Fruit fly (Drosophila melanogaster): Measurements from ENCODE around the gene CG10479.
A peak's percentile ranks its signal among the peaks of the same experiment; 100 is the strongest.

The CG10479 gene

dm6 chr3L:5976121-5976906, 507 bp upstream of the CG10479 start (continued):
- TF ChIP-seq fd85E (GFP tag; optimal IDR thresholded peaks at IDR 0.05) (no peak), dsx (GFP tag; optimal IDR thresholded peaks at IDR 0.05; ENCODE audit: poor library complexity, severe bottlenecking) (no peak), CG8632 (GFP tag; optimal IDR thresholded peaks at IDR 0.05) (no peak), CG6276 (GFP tag; optimal IDR thresholded peaks at IDR 0.05) (peak; percentile 55), CG32006 (GFP tag; optimal IDR thresholded peaks at IDR 0.05) (peak; percentile 79), acj6 (GFP tag; optimal IDR thresholded peaks at IDR 0.05) (peak; percentile 55), CG10631 (GFP tag; optimal IDR thresholded peaks at IDR 0.05) (peak; percentile 77), CG6854 (GFP tag; optimal IDR thresholded peaks at IDR 0.05) (no peak), fd59A (GFP tag; optimal IDR thresholded peaks at IDR 0.05) (peak; percentile 16)

dm6 chr3L:5974575-5975421, 1.0 kb downstream of the CG10479 start:
- TF ChIP-seq fkh (GFP tag; optimal IDR thresholded peaks at IDR 0.05) (peak; percentile 84), CG6808 (GFP tag; optimal IDR thresholded peaks at IDR 0.05) (no peak), CG8632 (GFP tag; optimal IDR thresholded peaks at IDR 0.05) (no peak)

- TF ChIP-seq svp (GFP tag) = peak; percentile 36
- no peak for TF ChIP-seq Blimp-1 (GFP tag; optimal IDR thresholded peaks at IDR 0.05)
Measured at dm6 chr3L:5971440-5971839, 4.4 kb downstream of the CG10479 start.

- no peak for TF ChIP-seq esn (GFP tag; optimal IDR thresholded peaks at IDR 0.05)
Measured at dm6 chr3L:5970169-5970568, 5.6 kb downstream of the CG10479 start.

- no peak for TF ChIP-seq Gug (GFP tag; IDR thresholded peaks at IDR 0.05)
- no peak for TF ChIP-seq Blimp-1 (GFP tag; optimal IDR thresholded peaks at IDR 0.05)
Measured at dm6 chr3L:5969122-5969521, 6.7 kb downstream of the CG10479 start.

- no peak for TF ChIP-seq CG6792 (GFP tag; optimal IDR thresholded peaks at IDR 0.05)
- no peak for TF ChIP-seq pdm3 (GFP tag; optimal IDR thresholded peaks at IDR 0.05)
- no peak for TF ChIP-seq CG1621 (tag; optimal IDR thresholded peaks at IDR 0.05)
- TF ChIP-seq Hr4 (GFP tag; optimal IDR thresholded peaks at IDR 0.05) = no peak
- TF ChIP-seq Sox15 (GFP tag; optimal IDR thresholded peaks at IDR 0.05) = no peak
- TF ChIP-seq Sox102F (GFP tag; optimal IDR thresholded peaks at IDR 0.05) = no peak
- TF ChIP-seq CG11762 (GFP tag; optimal IDR thresholded peaks at IDR 0.05; ENCODE audit: insufficient read depth) = no peak
- no peak for TF ChIP-seq Smox (GFP tag; optimal IDR thresholded peaks at IDR 0.05)
- TF ChIP-seq lz (GFP tag; optimal IDR thresholded peaks at IDR 0.05) = no peak
- no peak for TF ChIP-seq Hr38 (GFP tag; optimal IDR thresholded peaks at IDR 0.05)
- TF ChIP-seq eg (GFP tag; IDR thresholded peaks at IDR 0.05) = no peak
- no peak for TF ChIP-seq Hr39 (GFP tag; optimal IDR thresholded peaks at IDR 0.05)
- no peak for TF ChIP-seq dac (GFP tag; optimal IDR thresholded peaks at IDR 0.05)
- no peak for TF ChIP-seq CG31627 (GFP tag; optimal IDR thresholded peaks at IDR 0.05)
- TF ChIP-seq spab (GFP tag; optimal IDR thresholded peaks at IDR 0.05) = no peak
- TF ChIP-seq achi (GFP tag; optimal IDR thresholded peaks at IDR 0.05) = no peak
- TF ChIP-seq CG9139 (GFP tag; optimal IDR thresholded peaks at IDR 0.05) = no peak
- TF ChIP-seq CG8632 (GFP tag; optimal IDR thresholded peaks at IDR 0.05) = no peak
- TF ChIP-seq net (GFP tag; optimal IDR thresholded peaks at IDR 0.05) = no peak
Measured at dm6 chr3L:5968695-5969094, 7.1 kb downstream of the CG10479 start.
